Worm (Caenorhabditis elegans) whole organism, L4 larva: ENCODE data around the gene srbc-79.
"Not testable (repeated sequence)": the region's sequence is repeated elsewhere in the genome, so short reads cannot be mapped to it uniquely, and the experiment has no call there.

Experiments used
- F37D6.2 ChIP-seq: sonication (generic microtip); optimal IDR thresholded peaks from 2 replicates; lab custom pipeline; 2016; ENCODE audit warnings: mild to moderate bottlenecking, missing genetic modification characterization, missing compliant biosample characterization
- F44E2.7 ChIP-seq: fragments of 200-800 bp; sonication (Bioruptor generic); IDR thresholded peaks from 2 replicates; pipeline ENCODE4 v2.1.2; 2022; ENCODE audit warnings: missing genetic modification characterization, missing compliant biosample characterization
- aha-1 ChIP-seq: fragments of 150-350 bp; peaks from one replicate; lab custom pipeline; 2014; ENCODE audit warnings: missing biosample characterization, missing genetic modification characterization
- ama-1 ChIP-seq: fragments of 150-350 bp; optimal IDR thresholded peaks from 2 replicates; lab custom pipeline; 2014; ENCODE audit warnings: inconsistent platforms, mixed read lengths
- arid-1 ChIP-seq: fragments of 200-800 bp; sonication (Bioruptor generic); conservative IDR thresholded peaks from 2 replicates; pipeline ENCODE4 v1.3.6; 2022; ENCODE audit warnings: missing genetic modification reagents, missing genetic modification characterization, missing compliant biosample characterization
- ceh-62 ChIP-seq: sonication (generic microtip); optimal IDR thresholded peaks from 2 replicates; lab custom pipeline; 2017; ENCODE audit warnings: missing biosample characterization, missing genetic modification characterization
- daf-16 ChIP-seq, 3 experiments: sonication (generic microtip); optimal IDR thresholded peaks; 2 replicates each; lab custom pipeline; 2016 to 2017; ENCODE audit warnings: missing genetic modification characterization in 3 of 3, missing genetic modification reagents in 3 of 3, mild to moderate bottlenecking in 2 of 3, missing compliant biosample characterization in 2 of 3, missing biosample characterization in 1 of 3, moderate library complexity in 1 of 3
- daf-19 ChIP-seq: fragments of 200-800 bp; sonication (Bioruptor generic); conservative IDR thresholded peaks from 2 replicates; pipeline ENCODE4 v1.3.6; 2022; ENCODE audit warnings: missing genetic modification characterization, missing compliant biosample characterization
- dmd-6 ChIP-seq: fragments of 200-800 bp; sonication (Bioruptor generic); IDR thresholded peaks from 2 replicates; pipeline ENCODE4 v1.3.6; 2022; ENCODE audit warnings: missing genetic modification reagents, missing genetic modification characterization, missing compliant biosample characterization
- dmd-8 ChIP-seq: fragments of 200-800 bp; sonication (Bioruptor generic); IDR thresholded peaks from 2 replicates; pipeline ENCODE4 v1.3.6; 2022; ENCODE audit warnings: missing genetic modification characterization, missing compliant biosample characterization
- gei-8 ChIP-seq: fragments of 200-800 bp; sonication (Bioruptor generic); optimal IDR thresholded peaks from 2 replicates; lab custom pipeline; 2018; ENCODE audit warnings: mild to moderate bottlenecking, missing genetic modification characterization, missing compliant biosample characterization
- hlh-11 ChIP-seq: fragments of 200-800 bp; sonication (Bioruptor generic); optimal IDR thresholded peaks from 2 replicates; lab custom pipeline; 2018; ENCODE audit warnings: mild to moderate bottlenecking, missing genetic modification characterization, missing compliant biosample characterization
- lim-7 ChIP-seq: fragments of 200-800 bp; sonication (Bioruptor generic); IDR thresholded peaks from 2 replicates; pipeline ENCODE4 v1.3.6; 2022; ENCODE audit warnings: missing genetic modification characterization, missing compliant biosample characterization
- lin-39 ChIP-seq: fragments of 150-350 bp; optimal IDR thresholded peaks from 2 replicates; lab custom pipeline; 2014; ENCODE audit warnings: missing biosample characterization, missing genetic modification reagents, missing genetic modification characterization
- lsy-2 ChIP-seq, 2 experiments: fragments of 150-350 bp in 1 of 2; sonication (generic microtip) in 1 of 2; optimal IDR thresholded peaks; 2 replicates each; lab custom pipeline; 2014 to 2017; ENCODE audit warnings: missing biosample characterization in 2 of 2, missing genetic modification characterization in 2 of 2
- madf-5 ChIP-seq, 2 experiments: fragments of 200-800 bp; sonication (Bioruptor generic); IDR thresholded peaks; 2 replicates each; pipeline ENCODE4 v1.3.6; 2022; ENCODE audit warnings: missing compliant biosample characterization in 2 of 2, missing genetic modification characterization in 2 of 2
- mdl-1 ChIP-seq, 2 experiments: fragments of 150-350 bp in 1 of 2; sonication (generic microtip) in 1 of 2; optimal IDR thresholded peaks; 2 replicates each; lab custom pipeline; 2014 to 2017; ENCODE audit warnings: missing biosample characterization in 2 of 2, missing genetic modification characterization in 2 of 2
- nhr-25 ChIP-seq: sonication (generic microtip); optimal IDR thresholded peaks from 2 replicates; lab custom pipeline; 2017; ENCODE audit warnings: missing genetic modification characterization, mild to moderate bottlenecking, missing compliant biosample characterization, antibody characterized with exemption, moderate library complexity, borderline replicate concordance; ENCODE audit not compliant: insufficient read depth
- nhr-42 ChIP-seq: fragments of 200-800 bp; sonication (Bioruptor generic); IDR thresholded peaks from 2 replicates; pipeline ENCODE4 v1.3.6; 2022; ENCODE audit warnings: missing genetic modification characterization, missing compliant biosample characterization
- nhr-48 ChIP-seq: sonication (generic microtip); optimal IDR thresholded peaks from 2 replicates; lab custom pipeline; 2016; ENCODE audit warnings: mild to moderate bottlenecking, missing genetic modification characterization, missing compliant biosample characterization
- pqm-1 ChIP-seq: sonication (generic microtip); optimal IDR thresholded peaks from 2 replicates; lab custom pipeline; 2017; ENCODE audit warnings: missing biosample characterization, missing genetic modification characterization
- saeg-2 ChIP-seq: fragments of 200-800 bp; sonication (Bioruptor generic); IDR thresholded peaks from 2 replicates; pipeline ENCODE4 v1.3.6; 2022; ENCODE audit warnings: missing genetic modification reagents, missing genetic modification characterization, missing compliant biosample characterization
- set-16 ChIP-seq: fragments of 200-800 bp; sonication (Bioruptor generic); IDR thresholded peaks from 2 replicates; pipeline ENCODE4 v1.3.6; 2022; ENCODE audit warnings: missing genetic modification reagents, missing genetic modification characterization, missing compliant biosample characterization
- tra-1 ChIP-seq: fragments of 200-800 bp; sonication (Bioruptor generic); IDR thresholded peaks from 2 replicates; pipeline ENCODE4 v1.3.6; 2022; ENCODE audit warnings: missing genetic modification reagents, missing genetic modification characterization, missing compliant biosample characterization
- unc-39 ChIP-seq: sonication (generic microtip); optimal IDR thresholded peaks from 2 replicates; lab custom pipeline; 2017; ENCODE audit warnings: missing biosample characterization, missing genetic modification characterization
- unc-62 ChIP-seq, 3 experiments: fragments of 150-350 bp in 1 of 3; sonication (generic microtip); optimal IDR thresholded peaks in 2 of 3; peaks in 1 of 3; 1 replicate in 1 of 3; 2 replicates in 2 of 3; lab custom pipeline; 2014 to 2017; ENCODE audit warnings: missing biosample characterization in 3 of 3, missing genetic modification characterization in 3 of 3, missing genetic modification reagents in 3 of 3, missing genotype in 1 of 3
- zag-1 ChIP-seq: fragments of 150-350 bp; optimal IDR thresholded peaks from 2 replicates; lab custom pipeline; 2014; ENCODE audit warnings: missing biosample characterization, missing genetic modification characterization
- ztf-7 ChIP-seq: fragments of 150-350 bp; optimal IDR thresholded peaks from 2 replicates; lab custom pipeline; 2014; ENCODE audit warnings: missing biosample characterization, missing genetic modification characterization

Gene srbc-79

ce11 chrV:20517005-20517404 is 24.7 kb upstream of the srbc-79 start:
- 0 out of 2 replicates have a peak, but pooled peaks have one; percentile 70 for TF ChIP-seq F44E2.7 (GFP tag; lab: Robert Waterston, UW)
- peak; percentile 96 for TF ChIP-seq aha-1 (tag; lab: Kevin White, UChicago)
- TF ChIP-seq lin-39 (tag; lab: Kevin White, UChicago), result no peak
- no peak for TF ChIP-seq lsy-2 (tag; optimal IDR thresholded peaks at IDR 0.05; lab: Kevin White, UChicago)
- TF ChIP-seq, all 104 proteins: peak for 2

DNA sequence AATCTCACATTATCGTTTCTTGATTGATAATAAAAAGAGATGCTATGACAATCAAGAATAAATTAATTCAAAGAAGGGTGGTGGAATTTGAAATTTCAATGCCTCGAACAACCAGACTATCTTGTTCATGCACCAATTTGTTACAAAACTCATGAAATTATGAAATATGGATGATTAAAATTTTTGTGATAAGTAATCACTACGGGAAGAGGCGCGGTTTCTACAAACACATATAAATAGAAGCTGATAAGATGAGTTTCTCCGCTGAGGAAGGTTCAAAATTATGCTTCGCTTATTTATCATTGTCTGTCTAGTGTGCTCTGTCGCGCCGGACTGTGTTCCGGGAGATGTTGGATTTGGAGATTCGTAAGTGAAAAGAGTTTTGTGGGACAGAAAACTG is 22.2 kb upstream of the srbc-79 start:
- no peak for TF ChIP-seq unc-39
- peak; percentile 48 for TF ChIP-seq pqm-1 (tag; lab: Kevin White, UChicago)
- TF ChIP-seq, all 104 proteins: peak for 1

ce11 chrV:20513661-20514060 is 21.4 kb upstream of the srbc-79 start, which contains the start of gene Y38H6C.8:
Gene Y38H6C.8, plus strand, starts transcription at chrV:20513961.
- TF ChIP-seq F44E2.7, dmd-8, arid-1 (GFP tag; lab: Robert Waterston, UW): not testable (repeated sequence)
- TF ChIP-seq, all 104 proteins: peak for 0; not testable (repeated sequence) for 104

ce11 chrV:20509427-20509826 is 17.1 kb upstream of the srbc-79 start:
- TF ChIP-seq hlh-11 (tag; lab: Kevin White, UChicago) (no peak), madf-5 (GFP tag; IDR thresholded peaks at IDR 0.05; lab: Robert Waterston, UW) (no peak), gei-8 (GFP tag; lab: Kevin White, UChicago) (no peak), set-16 (GFP tag; lab: Robert Waterston, UW) (peak; percentile 49; the same call in 1 of the 2 replicates), F37D6.2 (no peak)

ce11 chrV:20506542-20506941 is 14.3 kb upstream of the srbc-79 start:
- no peak for TF ChIP-seq ama-1 (lab: Kevin White, UChicago)
- peak; percentile 81 for TF ChIP-seq set-16 (GFP tag; lab: Robert Waterston, UW)
- TF ChIP-seq, all 104 proteins: peak for 1

ce11 chrV:20504997-20505396 is 12.7 kb upstream of the srbc-79 start, which contains the start of gene Y38H6C.4:
Gene Y38H6C.4, minus strand, starts transcription at chrV:20505097.
- TF ChIP-seq set-16 (GFP tag; lab: Robert Waterston, UW) (no peak), zag-1 (tag; lab: Kevin White, UChicago) (no peak)

- TF ChIP-seq ama-1 (lab: Kevin White, UChicago) (no peak), saeg-2 (GFP tag; lab: Robert Waterston, UW) (no peak), daf-16 (GFP tag; optimal IDR thresholded peaks at IDR 0.05; lab: Kevin White, UChicago) (no peak), daf-16 (tag; optimal IDR thresholded peaks at IDR 0.05; lab: Kevin White, UChicago) (no peak), ztf-7 (tag; lab: Kevin White, UChicago) (no peak), ceh-62 (no peak), unc-62 (GFP tag; optimal IDR thresholded peaks at IDR 0.05 in 1 of 2; lab: Kevin White, UChicago) (no peak), unc-62 (tag; optimal IDR thresholded peaks at IDR 0.05; lab: Kevin White, UChicago) (no peak), mdl-1 (tag; optimal IDR thresholded peaks at IDR 0.05; lab: Kevin White, UChicago) (no peak), nhr-25 (tag; lab: Kevin White, UChicago) (no peak), lim-7 (GFP tag; lab: Robert Waterston, UW) (no peak), nhr-42 (GFP tag; lab: Robert Waterston, UW) (no peak)
These were observed 8.1 kb upstream of the srbc-79 start, which contains the start of gene dct-14 for ce11 chrV:20500405-20500804. Gene dct-14, minus strand, starts transcription at chrV:20500505.

DNA sequence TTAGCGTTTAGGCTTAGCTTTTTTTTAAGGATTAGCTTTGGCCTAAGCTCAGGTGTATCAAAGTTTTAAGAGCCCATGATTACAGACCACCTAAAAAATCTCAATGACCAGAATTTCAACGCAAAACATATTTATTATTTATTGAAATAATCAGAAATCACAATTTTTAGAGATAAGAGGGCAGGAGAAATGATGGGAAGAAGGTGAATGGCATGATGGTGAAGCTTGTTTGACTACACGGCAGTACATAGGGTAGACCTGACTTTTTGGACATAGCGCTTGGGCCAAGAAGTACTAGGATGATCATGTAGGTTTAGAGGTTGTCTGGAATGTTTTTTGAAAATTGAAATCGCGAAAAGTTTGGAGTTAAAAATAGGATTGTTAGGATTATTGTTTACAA is 7.4 kb upstream of the srbc-79 start:
- TF ChIP-seq daf-16 (GFP tag; optimal IDR thresholded peaks at IDR 0.05; lab: Kevin White, UChicago) (no peak), daf-16 (tag; optimal IDR thresholded peaks at IDR 0.05; lab: Kevin White, UChicago) (peak; percentile 65), daf-19 (GFP tag; lab: Robert Waterston, UW) (no peak), pqm-1 (tag; lab: Kevin White, UChicago) (peak; percentile 37), tra-1 (no peak), nhr-48 (tag; lab: Kevin White, UChicago) (peak; percentile 54), hlh-11 (tag; lab: Kevin White, UChicago) (peak; percentile 7), dmd-6 (GFP tag; lab: Robert Waterston, UW) (peak; percentile 76)
